Fruit fly (Drosophila melanogaster) whole organism, pupa: ENCODE results near the gene CG31729.

Experiments
- CG10348 ChIP-seq: fragments of 200-800 bp; sonication (Bioruptor generic); IDR thresholded peaks from 2 replicates; pipeline ENCODE4 v1.3.6; 2022; ENCODE audit warnings: missing biosample characterization, missing genetic modification characterization
- CG12605 ChIP-seq: fragments of 200-800 bp; sonication (Bioruptor generic); IDR thresholded peaks from 2 replicates; pipeline ENCODE4 v1.3.6; 2022; ENCODE audit warnings: missing biosample characterization, missing genetic modification characterization
- CG14655 ChIP-seq: fragments of 200-800 bp; sonication (Bioruptor generic); optimal IDR thresholded peaks from 3 replicates; lab custom pipeline; 2017; ENCODE audit warnings: mild to moderate bottlenecking, missing biosample characterization, missing genetic modification reagents, missing genetic modification characterization
- CG15710 ChIP-seq: fragments of 200-800 bp; sonication (Bioruptor generic); optimal IDR thresholded peaks from 2 replicates; lab custom pipeline; 2018; ENCODE audit warnings: missing biosample characterization, mild to moderate bottlenecking, missing genetic modification characterization, moderate library complexity
- CG17806 ChIP-seq: fragments of 200-800 bp; sonication (Bioruptor generic); optimal IDR thresholded peaks from 2 replicates; lab custom pipeline; 2018; ENCODE audit warnings: missing biosample characterization, mild to moderate bottlenecking, missing genetic modification characterization, moderate library complexity
- CG32121 ChIP-seq: fragments of 200-800 bp; sonication (Bioruptor generic); IDR thresholded peaks from 2 replicates; pipeline ENCODE4 v1.3.6; 2022; ENCODE audit warnings: missing biosample characterization, missing genetic modification characterization
- CG8301 ChIP-seq: fragments of 200-800 bp; sonication (Bioruptor generic); optimal IDR thresholded peaks from 2 replicates; lab custom pipeline; 2018; ENCODE audit warnings: missing biosample characterization, mild to moderate bottlenecking, missing genetic modification characterization
- CG9948 ChIP-seq: fragments of 200-800 bp; sonication (Bioruptor generic); optimal IDR thresholded peaks from 2 replicates; lab custom pipeline; 2018; ENCODE audit warnings: missing biosample characterization, mild to moderate bottlenecking, missing genetic modification characterization, moderate library complexity
- Ets98B ChIP-seq: fragments of 200-800 bp; sonication (Bioruptor generic); IDR thresholded peaks from 2 replicates; pipeline ENCODE4 v1.3.6; 2022; ENCODE audit warnings: missing biosample characterization, missing genetic modification characterization
- fd96Ca ChIP-seq: fragments of 200-800 bp; sonication (Bioruptor generic); IDR thresholded peaks from 3 replicates; pipeline ENCODE4 v1.3.6; 2022; ENCODE audit warnings: missing biosample characterization, missing genetic modification characterization
- gl ChIP-seq: fragments of 200-800 bp; sonication (Bioruptor generic); optimal IDR thresholded peaks from 2 replicates; lab custom pipeline; 2018; ENCODE audit warnings: missing biosample characterization, mild to moderate bottlenecking, missing genetic modification characterization

dm6 chr2L:13265776-13266175 is 24.0 kb upstream of the CG31729 start, which contains the start of gene CG31848:
- TF ChIP-seq CG14655 (GFP tag; lab: Kevin White, UChicago) = no peak
- no peak for TF ChIP-seq fd96Ca (GFP tag; lab: Robert Waterston, UW)
- TF ChIP-seq CG10348 (GFP tag; lab: Robert Waterston, UW) = no peak
- no peak for TF ChIP-seq CG17806 (tag; lab: Kevin White, UChicago)
- no peak for TF ChIP-seq Ets98B (GFP tag; lab: Robert Waterston, UW)
- no peak for TF ChIP-seq CG9948 (tag; lab: Kevin White, UChicago)
- TF ChIP-seq CG8301 = no peak
- no peak for TF ChIP-seq gl (tag; lab: Kevin White, UChicago)
- TF ChIP-seq CG15710 (tag; lab: Kevin White, UChicago) = no peak
- TF ChIP-seq CG32121 (GFP tag; lab: Robert Waterston, UW) = no peak
- no peak for TF ChIP-seq CG12605 (GFP tag; lab: Robert Waterston, UW)
